Worm (Caenorhabditis elegans) whole organism, mixed stage, embryonic: ENCODE measurements around the gene cid-1.

Experiments used
- flh-1 ChIP-seq: fragments of 200-800 bp; sonication (Bioruptor generic); optimal IDR thresholded peaks from 2 replicates; lab custom pipeline; 2018; ENCODE audit warnings: mild to moderate bottlenecking, missing genetic modification characterization, moderate library complexity, missing compliant biosample characterization
- mls-2 ChIP-seq: sonication (generic microtip); optimal IDR thresholded peaks from 2 replicates; lab custom pipeline; 2016; ENCODE audit warnings: mild to moderate bottlenecking, missing genetic modification characterization, moderate library complexity, missing compliant biosample characterization
- sem-2 ChIP-seq: fragments of 200-800 bp; sonication (Bioruptor generic); optimal IDR thresholded peaks from 2 replicates; lab custom pipeline; 2018; ENCODE audit warnings: mild to moderate bottlenecking, missing genetic modification characterization, missing compliant biosample characterization
- snpc-4 ChIP-seq: fragments of 150-350 bp; optimal IDR thresholded peaks from 2 replicates; lab custom pipeline; 2014; ENCODE audit warnings: missing biosample characterization, missing genetic modification characterization
- unc-39 ChIP-seq: fragments of 150-350 bp; optimal IDR thresholded peaks from 2 replicates; lab custom pipeline; 2014; ENCODE audit warnings: missing biosample characterization, missing genetic modification characterization
- ztf-11 ChIP-seq: fragments of 150-350 bp; optimal IDR thresholded peaks from 2 replicates; lab custom pipeline; 2014; ENCODE audit warnings: missing biosample characterization, missing genetic modification characterization

ce11 chrIII:5202641-5203040 lies 28.9 kb downstream of the cid-1 start:
- TF ChIP-seq mls-2 (no peak), snpc-4 (tag; lab: Kevin White, UChicago) (no peak), unc-39 (tag; lab: Kevin White, UChicago) (no peak), sem-2 (GFP tag; lab: Kevin White, UChicago) (no peak), flh-1 (GFP tag; lab: Kevin White, UChicago) (no peak), ztf-11 (tag; lab: Kevin White, UChicago) (no peak)
